Fruit fly (Drosophila melanogaster): ENCODE results near the gene spel1.

DNA sequence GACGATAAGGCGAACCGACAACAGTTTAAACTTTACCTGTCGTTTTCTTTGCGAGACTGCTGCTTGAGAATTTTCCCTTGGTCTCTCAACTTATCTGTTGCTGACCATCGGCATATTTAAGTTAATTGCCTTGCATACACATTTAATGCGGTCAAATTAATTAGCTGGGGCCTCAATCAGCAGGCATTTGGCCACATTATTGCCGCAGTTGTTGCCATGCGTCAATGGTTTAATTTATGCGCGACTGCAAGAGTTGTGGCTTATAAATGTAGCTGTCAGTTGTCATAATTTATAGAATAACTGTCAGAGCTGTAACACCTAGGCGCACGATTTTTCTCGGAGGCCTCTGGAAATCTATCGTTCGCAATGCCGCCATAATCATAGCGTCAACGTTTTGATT lies 12.2 kb downstream of the spel1 start:
- TF ChIP-seq CG6163 (GFP tag; IDR thresholded peaks at IDR 0.05) (no peak), dac (GFP tag; optimal IDR thresholded peaks at IDR 0.05) (no peak), OdsH (GFP tag; optimal IDR thresholded peaks at IDR 0.05) (no peak), CG3032 (tag; optimal IDR thresholded peaks at IDR 0.05) (no peak), CG8632 (GFP tag; optimal IDR thresholded peaks at IDR 0.05) (no peak), CG6276 (GFP tag; optimal IDR thresholded peaks at IDR 0.05) (no peak), CG6854 (GFP tag; optimal IDR thresholded peaks at IDR 0.05) (no peak), spab (GFP tag; optimal IDR thresholded peaks at IDR 0.05) (no peak), CG6792 (GFP tag; optimal IDR thresholded peaks at IDR 0.05) (no peak)

Data from whole organism, prepupa.